Worm (Caenorhabditis elegans) whole organism, L2 larva: ENCODE measurements around the gene C13A2.9.

ENCODE experiments used
- ZK546.5 ChIP-seq: sonication (generic microtip); optimal IDR thresholded peaks from 2 replicates; lab custom pipeline; 2017; ENCODE audit warnings: missing biosample characterization, missing genetic modification characterization
- fos-1 ChIP-seq: fragments of 150-350 bp; optimal IDR thresholded peaks from 2 replicates; lab custom pipeline; 2014; ENCODE audit warnings: missing biosample characterization, missing genetic modification characterization
- zag-1 ChIP-seq: fragments of 150-350 bp; optimal IDR thresholded peaks from 2 replicates; lab custom pipeline; 2014; ENCODE audit warnings: missing biosample characterization, missing genetic modification characterization

DNA sequence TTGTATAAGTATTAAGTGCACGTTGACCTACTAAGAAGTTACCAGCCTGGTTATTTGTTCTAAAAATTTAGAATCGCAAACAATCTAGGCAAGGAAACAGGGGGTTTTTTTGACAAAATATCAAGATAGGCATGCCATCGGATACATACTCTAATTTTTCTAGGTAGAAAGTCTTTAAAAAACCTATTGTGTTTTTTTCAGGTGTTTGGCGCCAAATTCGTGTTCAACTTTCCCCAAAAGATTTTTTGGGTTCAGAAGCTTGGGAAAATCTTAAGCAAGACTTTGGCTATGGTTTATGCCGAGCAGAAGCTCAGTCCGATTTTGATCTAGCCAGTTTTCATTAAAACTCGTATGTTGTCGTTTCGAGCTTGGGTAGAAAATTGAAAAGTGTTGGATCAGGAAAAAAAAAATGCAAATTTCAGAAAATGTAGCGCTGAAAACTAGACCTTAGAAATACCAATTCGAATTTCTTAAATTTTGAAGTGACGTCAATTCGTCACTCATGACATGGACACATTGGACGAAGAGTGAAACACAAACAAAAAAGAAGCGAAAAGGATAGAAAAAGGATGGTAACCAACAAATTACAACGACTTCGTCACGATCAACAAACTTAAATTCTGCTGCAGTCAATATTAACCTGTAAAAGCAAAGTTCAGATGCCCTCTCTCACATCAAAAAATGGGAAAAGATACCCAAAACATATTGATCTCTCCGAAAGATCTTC is 15.6 kb downstream of the C13A2.9 start:
- no peak for TF ChIP-seq ZK546.5 (tag; lab: Kevin White, UChicago)
- TF ChIP-seq fos-1 (tag; lab: Kevin White, UChicago): no peak
- TF ChIP-seq zag-1: no peak
